Worm (Caenorhabditis elegans) whole organism, L3 larva: Measurements from ENCODE around the gene F45E12.6.

Experiments
- ZK546.5 ChIP-seq: sonication (generic microtip); optimal IDR thresholded peaks from 2 replicates; lab custom pipeline; 2017; ENCODE audit warnings: missing biosample characterization, missing genetic modification characterization
- ama-1 ChIP-seq: fragments of 150-350 bp; optimal IDR thresholded peaks from 2 replicates; lab custom pipeline; 2018
- ceh-28 ChIP-seq: fragments of 150-350 bp; optimal IDR thresholded peaks from 2 replicates; lab custom pipeline; 2014; ENCODE audit warnings: missing biosample characterization, missing genetic modification reagents, missing genetic modification characterization
- egl-27 ChIP-seq: sonication (generic microtip); optimal IDR thresholded peaks from 4 replicates; lab custom pipeline; 2017; ENCODE audit warnings: missing biosample characterization, missing genetic modification reagents, missing genetic modification characterization
- elt-3 ChIP-seq, 3 experiments: fragments of 150-350 bp in 1 of 3; sonication (generic microtip) in 2 of 3; optimal IDR thresholded peaks; 2 replicates in 2 of 3; 4 replicates in 1 of 3; lab custom pipeline; 2014 to 2017; ENCODE audit warnings: missing biosample characterization in 3 of 3, missing genetic modification characterization in 3 of 3
- nfya-1 ChIP-seq: sonication (generic microtip); optimal IDR thresholded peaks from 2 replicates; lab custom pipeline; 2017; ENCODE audit warnings: missing genetic modification characterization, mild to moderate bottlenecking, missing compliant biosample characterization, antibody characterized with exemption, moderate library complexity; ENCODE audit not compliant: insufficient read depth
- nhr-11 ChIP-seq: fragments of 150-350 bp; optimal IDR thresholded peaks from 2 replicates; lab custom pipeline; 2014; ENCODE audit warnings: missing biosample characterization, missing genetic modification characterization
- nhr-67 ChIP-seq: fragments of 150-350 bp; optimal IDR thresholded peaks from 2 replicates; lab custom pipeline; 2014; ENCODE audit warnings: missing biosample characterization, missing genetic modification characterization
- nhr-76 ChIP-seq: fragments of 150-350 bp; sonication (generic microtip); optimal IDR thresholded peaks from 5 replicates; lab custom pipeline; 2014; ENCODE audit warnings: missing biosample characterization, missing genetic modification characterization
- pha-4 ChIP-seq: fragments of 150-350 bp; optimal IDR thresholded peaks from 2 replicates; lab custom pipeline; 2014; ENCODE audit warnings: missing biosample characterization, missing genetic modification reagents, missing genetic modification characterization
- snpc-4 ChIP-seq: fragments of 150-350 bp; optimal IDR thresholded peaks from 2 replicates; lab custom pipeline; 2014; ENCODE audit warnings: missing biosample characterization, missing genetic modification characterization
- unc-62 ChIP-seq: fragments of 150-350 bp; sonication (generic microtip); optimal IDR thresholded peaks from 4 replicates; lab custom pipeline; 2014; ENCODE audit warnings: missing biosample characterization, missing genetic modification reagents, missing genetic modification characterization
- zag-1 ChIP-seq: fragments of 150-350 bp; optimal IDR thresholded peaks from 2 replicates; lab custom pipeline; 2014; ENCODE audit warnings: missing biosample characterization, missing genetic modification characterization
- ztf-11 ChIP-seq: fragments of 150-350 bp; optimal IDR thresholded peaks from 2 replicates; lab custom pipeline; 2014; ENCODE audit warnings: missing biosample characterization, missing genetic modification characterization

- TF ChIP-seq unc-62 (GFP tag; lab: Kevin White, UChicago) = no peak
- TF ChIP-seq snpc-4 (tag; lab: Kevin White, UChicago) = no peak
- TF ChIP-seq elt-3 (tag; optimal IDR thresholded peaks at IDR 0.05; lab: Kevin White, UChicago) = no peak
- TF ChIP-seq nhr-11 (tag; lab: Kevin White, UChicago) = no peak
- TF ChIP-seq zag-1 (tag; lab: Kevin White, UChicago) = no peak
- no peak for TF ChIP-seq nhr-67 (tag; lab: Kevin White, UChicago)
- no peak for TF ChIP-seq nfya-1 (tag; lab: Kevin White, UChicago)
- no peak for TF ChIP-seq ztf-11 (tag; lab: Kevin White, UChicago)
- no peak for TF ChIP-seq ama-1 (lab: Kevin White, UChicago)
- no peak for TF ChIP-seq nhr-76 (tag; lab: Kevin White, UChicago)
- TF ChIP-seq ceh-28 (tag; lab: Kevin White, UChicago) = no peak
- no peak for TF ChIP-seq ZK546.5 (tag; lab: Kevin White, UChicago)
- TF ChIP-seq egl-27 (tag; lab: Kevin White, UChicago) = no peak
- TF ChIP-seq pha-4 (tag; lab: Kevin White, UChicago) = no peak
Observed at ce11 chrII:7277257-7277656, 36.7 kb downstream of the F45E12.6 start.
